Worm (Caenorhabditis elegans) whole organism, L2 larva: ENCODE measurements around the gene clp-2.

Experiments used
- C34F6.9 ChIP-seq: fragments of 150-350 bp; optimal IDR thresholded peaks from 2 replicates; lab custom pipeline; 2014; ENCODE audit warnings: missing biosample characterization, missing genetic modification characterization
- R02D3.7 ChIP-seq: fragments of 150-350 bp; optimal IDR thresholded peaks from 2 replicates; lab custom pipeline; 2014; ENCODE audit warnings: missing biosample characterization, missing genetic modification characterization
- Y55F3AM.14 ChIP-seq: fragments of 200-800 bp; sonication (Bioruptor generic); optimal IDR thresholded peaks from 2 replicates; lab custom pipeline; 2018; ENCODE audit warnings: mild to moderate bottlenecking, missing genetic modification characterization, missing compliant biosample characterization
- ZK546.5 ChIP-seq: sonication (generic microtip); optimal IDR thresholded peaks from 2 replicates; lab custom pipeline; 2017; ENCODE audit warnings: missing biosample characterization, missing genetic modification characterization
- aly-2 ChIP-seq: fragments of 150-350 bp; optimal IDR thresholded peaks from 2 replicates; lab custom pipeline; 2014; ENCODE audit warnings: missing biosample characterization, missing genetic modification characterization
- ama-1 ChIP-seq: fragments of 150-350 bp; optimal IDR thresholded peaks from 2 replicates; lab custom pipeline; 2018; ENCODE audit warnings: inconsistent platforms
- blmp-1 ChIP-seq: sonication (generic microtip); optimal IDR thresholded peaks from 2 replicates; lab custom pipeline; 2017; ENCODE audit warnings: missing genetic modification characterization, mild to moderate bottlenecking, missing compliant biosample characterization, antibody characterized with exemption, moderate library complexity; ENCODE audit not compliant: insufficient read depth
- ceh-82 ChIP-seq: fragments of 150-350 bp; optimal IDR thresholded peaks from 2 replicates; lab custom pipeline; 2014; ENCODE audit warnings: missing biosample characterization, missing genetic modification characterization
- crh-2 ChIP-seq: sonication (generic microtip); optimal IDR thresholded peaks from 2 replicates; lab custom pipeline; 2017; ENCODE audit warnings: missing biosample characterization, missing genetic modification characterization
- dmd-4 ChIP-seq: sonication (generic microtip); optimal IDR thresholded peaks from 2 replicates; lab custom pipeline; 2017; ENCODE audit warnings: missing biosample characterization, missing genetic modification characterization
- egl-27 ChIP-seq: sonication (generic microtip); optimal IDR thresholded peaks from 3 replicates; lab custom pipeline; 2017; ENCODE audit warnings: missing biosample characterization, missing genetic modification reagents, missing genetic modification characterization
- elt-3 ChIP-seq: sonication (generic microtip); optimal IDR thresholded peaks from 2 replicates; lab custom pipeline; 2017; ENCODE audit warnings: missing biosample characterization, missing genetic modification characterization
- fos-1 ChIP-seq: fragments of 150-350 bp; optimal IDR thresholded peaks from 2 replicates; lab custom pipeline; 2014; ENCODE audit warnings: missing biosample characterization, missing genetic modification characterization
- gmeb-1 ChIP-seq: fragments of 150-350 bp; optimal IDR thresholded peaks from 2 replicates; lab custom pipeline; 2014; ENCODE audit warnings: missing biosample characterization, missing genetic modification characterization
- lin-11 ChIP-seq: fragments of 150-350 bp; sonication (generic microtip); optimal IDR thresholded peaks from 2 replicates; lab custom pipeline; 2014; ENCODE audit warnings: missing biosample characterization, missing genetic modification characterization, inconsistent platforms, mixed read lengths
- lin-39 ChIP-seq: fragments of 150-350 bp; optimal IDR thresholded peaks from 2 replicates; lab custom pipeline; 2014; ENCODE audit warnings: missing biosample characterization, missing genetic modification reagents, missing genetic modification characterization
- lsy-2 ChIP-seq, 2 experiments: fragments of 150-350 bp in 1 of 2; sonication (generic microtip) in 1 of 2; optimal IDR thresholded peaks; 2 replicates each; lab custom pipeline; 2014 to 2017; ENCODE audit warnings: missing biosample characterization in 2 of 2, missing genetic modification characterization in 2 of 2
- mbf-1 ChIP-seq: sonication (generic microtip); optimal IDR thresholded peaks from 2 replicates; lab custom pipeline; 2017; ENCODE audit warnings: missing biosample characterization, missing genetic modification characterization
- mdl-1 ChIP-seq, 2 experiments: fragments of 150-350 bp in 1 of 2; sonication (generic microtip) in 1 of 2; optimal IDR thresholded peaks; 2 replicates each; lab custom pipeline; 2017; ENCODE audit warnings: missing biosample characterization in 2 of 2, missing genetic modification characterization in 2 of 2
- nhr-10 ChIP-seq: sonication (generic microtip); optimal IDR thresholded peaks from 2 replicates; lab custom pipeline; 2017; ENCODE audit warnings: missing biosample characterization, missing genetic modification characterization
- nhr-12 ChIP-seq: fragments of 150-350 bp; optimal IDR thresholded peaks from 2 replicates; lab custom pipeline; 2014; ENCODE audit warnings: missing biosample characterization, missing genetic modification characterization
- nhr-129 ChIP-seq: fragments of 150-350 bp; optimal IDR thresholded peaks from 2 replicates; lab custom pipeline; 2014; ENCODE audit warnings: missing biosample characterization, missing genetic modification characterization
- nhr-21 ChIP-seq: fragments of 150-350 bp; optimal IDR thresholded peaks from 2 replicates; lab custom pipeline; 2014; ENCODE audit warnings: missing biosample characterization, missing genetic modification characterization
- nhr-23 ChIP-seq: fragments of 150-350 bp; optimal IDR thresholded peaks from 2 replicates; lab custom pipeline; 2014; ENCODE audit warnings: missing biosample characterization, missing genetic modification reagents, missing genetic modification characterization
- nhr-237 ChIP-seq: fragments of 150-350 bp; optimal IDR thresholded peaks from 2 replicates; lab custom pipeline; 2014; ENCODE audit warnings: missing biosample characterization, missing genetic modification characterization
- nhr-25 ChIP-seq: fragments of 150-350 bp; sonication (generic microtip); optimal IDR thresholded peaks from 3 replicates; lab custom pipeline; 2014; ENCODE audit warnings: missing biosample characterization, missing genetic modification characterization
- nhr-6 ChIP-seq: fragments of 150-350 bp; optimal IDR thresholded peaks from 2 replicates; lab custom pipeline; 2014; ENCODE audit warnings: missing biosample characterization, missing genetic modification characterization
- nhr-77 ChIP-seq: fragments of 150-350 bp; optimal IDR thresholded peaks from 2 replicates; lab custom pipeline; 2014; ENCODE audit warnings: missing biosample characterization, missing genetic modification characterization
- peb-1 ChIP-seq: fragments of 150-350 bp; optimal IDR thresholded peaks from 2 replicates; lab custom pipeline; 2014; ENCODE audit warnings: missing biosample characterization, missing genetic modification characterization
- skn-1 ChIP-seq: sonication (generic microtip); optimal IDR thresholded peaks from 2 replicates; lab custom pipeline; 2017; ENCODE audit warnings: missing biosample characterization, missing genetic modification characterization
- sma-3 ChIP-seq: sonication (generic microtip); optimal IDR thresholded peaks from 2 replicates; lab custom pipeline; 2016; ENCODE audit warnings: missing genetic modification reagents, missing genetic modification characterization, missing compliant biosample characterization
- sma-9 ChIP-seq, 2 experiments: fragments of 150-350 bp in 1 of 2; sonication (generic microtip) in 1 of 2; optimal IDR thresholded peaks; 2 replicates each; lab custom pipeline; 2014 to 2016; ENCODE audit warnings: missing genetic modification characterization in 2 of 2, mild to moderate bottlenecking in 1 of 2, missing biosample characterization in 1 of 2, missing compliant biosample characterization in 1 of 2, missing genetic modification reagents in 1 of 2, moderate library complexity in 1 of 2
- snpc-4 ChIP-seq: fragments of 150-350 bp; optimal IDR thresholded peaks from 2 replicates; lab custom pipeline; 2014; ENCODE audit warnings: missing biosample characterization, missing genetic modification characterization
- unc-39 ChIP-seq: fragments of 150-350 bp; optimal IDR thresholded peaks from 2 replicates; lab custom pipeline; 2014; ENCODE audit warnings: missing biosample characterization, missing genetic modification characterization
- unc-55 ChIP-seq: fragments of 150-350 bp; sonication (generic microtip); optimal IDR thresholded peaks from 3 replicates; lab custom pipeline; 2014; ENCODE audit warnings: missing biosample characterization, missing genetic modification reagents, missing genetic modification characterization
- unc-62 ChIP-seq: fragments of 150-350 bp; optimal IDR thresholded peaks from 2 replicates; lab custom pipeline; 2014; ENCODE audit warnings: missing biosample characterization, missing genetic modification reagents, missing genetic modification characterization
- zag-1 ChIP-seq: fragments of 150-350 bp; optimal IDR thresholded peaks from 2 replicates; lab custom pipeline; 2014; ENCODE audit warnings: missing biosample characterization, missing genetic modification characterization
- ztf-11 ChIP-seq: sonication (generic microtip); optimal IDR thresholded peaks from 2 replicates; lab custom pipeline; 2017; ENCODE audit warnings: missing biosample characterization, missing genetic modification characterization

clp-2 gene

ce11 chrIII:4705207-4705606, 1.4 kb upstream of the clp-2 start, which contains the start of gene pgap-2:
TSS of gene pgap-2 (plus strand) at chrIII:4705507.
- TF ChIP-seq C34F6.9 (tag; lab: Kevin White, UChicago) (no peak), snpc-4 (tag; lab: Kevin White, UChicago) (no peak), fos-1 (tag; lab: Kevin White, UChicago) (no peak), unc-62 (GFP tag; lab: Kevin White, UChicago) (no peak), nhr-77 (tag; lab: Kevin White, UChicago) (no peak), ceh-82 (tag; lab: Kevin White, UChicago) (no peak), elt-3 (tag; lab: Kevin White, UChicago) (no peak), unc-39 (tag; lab: Kevin White, UChicago) (no peak), blmp-1 (tag; lab: Kevin White, UChicago) (no peak), zag-1 (no peak), nhr-237 (no peak), ztf-11 (tag; lab: Kevin White, UChicago) (no peak), lin-11 (tag; lab: Kevin White, UChicago) (no peak), mbf-1 (tag; lab: Kevin White, UChicago) (no peak), nhr-21 (tag; lab: Kevin White, UChicago) (no peak), lin-39 (tag; lab: Kevin White, UChicago) (no peak), mdl-1 (tag; optimal IDR thresholded peaks at IDR 0.05; lab: Kevin White, UChicago) (no peak)

- TF ChIP-seq ztf-11 (tag; lab: Kevin White, UChicago) (no peak), ZK546.5 (no peak), egl-27 (no peak)
These were observed 3.9 kb downstream of the clp-2 start, which contains the start of gene sel-13 for ce11 chrIII:4699922-4700321. TSS of gene sel-13 (minus strand) at chrIII:4700224.

ce11 chrIII:4697819-4698218, 6.0 kb downstream of the clp-2 start, which contains the start of gene dnj-18:
TSS of gene dnj-18 (plus strand) at chrIII:4698119.
- TF ChIP-seq nhr-12 (tag; lab: Kevin White, UChicago) = no peak
- TF ChIP-seq unc-62 (GFP tag; lab: Kevin White, UChicago) = no peak
- no peak for TF ChIP-seq gmeb-1 (tag; lab: Kevin White, UChicago)
- TF ChIP-seq lin-11 (tag; lab: Kevin White, UChicago) = no peak
- no peak for TF ChIP-seq ama-1
- TF ChIP-seq unc-39 (tag; lab: Kevin White, UChicago) = no peak
- TF ChIP-seq peb-1 (tag; lab: Kevin White, UChicago) = no peak
- TF ChIP-seq elt-3 (tag; lab: Kevin White, UChicago) = no peak
- TF ChIP-seq nhr-21 (tag; lab: Kevin White, UChicago) = no peak
- TF ChIP-seq ztf-11 (tag; lab: Kevin White, UChicago) = no peak
- TF ChIP-seq skn-1 (tag; lab: Kevin White, UChicago) = no peak
- TF ChIP-seq lsy-2 (tag; optimal IDR thresholded peaks at IDR 0.05; lab: Kevin White, UChicago) = no peak
- no peak for TF ChIP-seq crh-2 (tag; lab: Kevin White, UChicago)
- no peak for TF ChIP-seq nhr-23
- TF ChIP-seq aly-2 (tag; lab: Kevin White, UChicago) = no peak
- TF ChIP-seq Y55F3AM.14 (GFP tag; lab: Kevin White, UChicago) = no peak
- TF ChIP-seq R02D3.7 (tag; lab: Kevin White, UChicago) = no peak
- TF ChIP-seq sma-3 (GFP tag; lab: Kevin White, UChicago) = no peak
- no peak for TF ChIP-seq nhr-77 (tag; lab: Kevin White, UChicago)

DNA sequence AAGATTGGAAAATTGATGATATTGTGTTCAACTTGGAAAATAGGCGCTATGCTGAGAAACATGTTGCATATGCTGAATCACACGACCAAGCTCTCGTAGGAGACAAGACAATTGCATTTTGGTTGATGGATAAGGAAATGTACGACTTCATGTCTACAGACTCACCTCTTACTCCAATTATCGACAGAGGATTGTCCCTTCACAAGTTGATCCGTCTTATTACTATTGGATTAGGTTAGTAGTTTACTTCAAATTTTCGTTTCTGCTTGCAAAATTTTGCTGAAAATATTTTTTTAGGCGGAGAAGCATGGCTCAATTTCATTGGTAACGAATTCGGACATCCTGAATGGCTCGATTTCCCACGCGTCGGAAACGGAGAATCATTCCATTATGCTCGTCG, 6.9 kb downstream of the clp-2 start:
- TF ChIP-seq nhr-25 (tag; lab: Kevin White, UChicago) = no peak
- TF ChIP-seq nhr-6 (tag; lab: Kevin White, UChicago) = no peak
- TF ChIP-seq gmeb-1 (tag; lab: Kevin White, UChicago) = no peak
- no peak for TF ChIP-seq lin-11 (tag; lab: Kevin White, UChicago)
- TF ChIP-seq unc-39 (tag; lab: Kevin White, UChicago) = no peak
- TF ChIP-seq R02D3.7 (tag; lab: Kevin White, UChicago) = no peak
- TF ChIP-seq sma-9 (GFP tag; optimal IDR thresholded peaks at IDR 0.05; lab: Kevin White, UChicago) = no peak
- no peak for TF ChIP-seq sma-9 (tag; optimal IDR thresholded peaks at IDR 0.05; lab: Kevin White, UChicago)
- TF ChIP-seq lsy-2 (tag; optimal IDR thresholded peaks at IDR 0.05; lab: Kevin White, UChicago) = no peak
- no peak for TF ChIP-seq ceh-82 (tag; lab: Kevin White, UChicago)
- TF ChIP-seq dmd-4 (tag; lab: Kevin White, UChicago) = no peak
- no peak for TF ChIP-seq nhr-10 (tag; lab: Kevin White, UChicago)
- TF ChIP-seq zag-1 = no peak
- TF ChIP-seq nhr-129 (tag; lab: Kevin White, UChicago) = no peak
- no peak for TF ChIP-seq peb-1 (tag; lab: Kevin White, UChicago)
- no peak for TF ChIP-seq fos-1 (tag; lab: Kevin White, UChicago)
- no peak for TF ChIP-seq sma-3 (GFP tag; lab: Kevin White, UChicago)
- no peak for TF ChIP-seq unc-55 (GFP tag; lab: Kevin White, UChicago)
- TF ChIP-seq C34F6.9 (tag; lab: Kevin White, UChicago) = no peak
